Worm (Caenorhabditis elegans) whole organism, early embryonic: Measurements from ENCODE around the gene K02E11.4.

Experiments used
- B0310.2 ChIP-seq: sonication (generic microtip); optimal IDR thresholded peaks from 2 replicates; lab custom pipeline; 2016; ENCODE audit warnings: mild to moderate bottlenecking, missing genetic modification characterization, missing compliant biosample characterization
- F13C5.2 ChIP-seq: sonication (generic microtip); optimal IDR thresholded peaks from 2 replicates; lab custom pipeline; 2017; ENCODE audit warnings: mild to moderate bottlenecking, missing genetic modification characterization, inconsistent platforms, missing compliant biosample characterization
- ama-1 ChIP-seq: fragments of 150-350 bp; optimal IDR thresholded peaks from 2 replicates; lab custom pipeline; 2014
- ets-7 ChIP-seq: sonication (generic microtip); optimal IDR thresholded peaks from 2 replicates; lab custom pipeline; 2016; ENCODE audit warnings: missing genotype, missing genetic modification characterization, missing compliant biosample characterization
- flt-1 ChIP-seq: fragments of 200-800 bp; sonication (Bioruptor generic); IDR thresholded peaks from 2 replicates; pipeline ENCODE4 v1.3.6; 2022; ENCODE audit warnings: missing genetic modification characterization, missing compliant biosample characterization
- hmbx-1 ChIP-seq: sonication (generic microtip); optimal IDR thresholded peaks from 2 replicates; lab custom pipeline; 2016; ENCODE audit warnings: mild to moderate bottlenecking, missing genetic modification characterization, missing compliant biosample characterization
- scrt-1 ChIP-seq: fragments of 200-800 bp; sonication (Bioruptor generic); IDR thresholded peaks from 2 replicates; pipeline ENCODE4 v1.3.6; 2022; ENCODE audit warnings: missing genetic modification characterization, missing compliant biosample characterization
- sea-1 ChIP-seq: fragments of 200-800 bp; sonication (Bioruptor generic); conservative IDR thresholded peaks from 2 replicates; pipeline ENCODE4 v1.3.6; 2022; ENCODE audit warnings: missing genetic modification characterization, missing compliant biosample characterization

- TF ChIP-seq flt-1 (GFP tag; lab: Robert Waterston, UW) (no peak), ama-1 (lab: Kevin White, UChicago) (no peak), B0310.2 (no peak), hmbx-1 (no peak), F13C5.2 (tag; lab: Kevin White, UChicago) (no peak), scrt-1 (GFP tag; lab: Robert Waterston, UW) (no peak), ets-7 (tag; lab: Kevin White, UChicago) (no peak), sea-1 (no peak)
These were observed 35.1 kb downstream of the K02E11.4 start for ce11 chrV:14212813-14213212.
